Worm (Caenorhabditis elegans): ENCODE results near the gene drd-50.

DNA sequence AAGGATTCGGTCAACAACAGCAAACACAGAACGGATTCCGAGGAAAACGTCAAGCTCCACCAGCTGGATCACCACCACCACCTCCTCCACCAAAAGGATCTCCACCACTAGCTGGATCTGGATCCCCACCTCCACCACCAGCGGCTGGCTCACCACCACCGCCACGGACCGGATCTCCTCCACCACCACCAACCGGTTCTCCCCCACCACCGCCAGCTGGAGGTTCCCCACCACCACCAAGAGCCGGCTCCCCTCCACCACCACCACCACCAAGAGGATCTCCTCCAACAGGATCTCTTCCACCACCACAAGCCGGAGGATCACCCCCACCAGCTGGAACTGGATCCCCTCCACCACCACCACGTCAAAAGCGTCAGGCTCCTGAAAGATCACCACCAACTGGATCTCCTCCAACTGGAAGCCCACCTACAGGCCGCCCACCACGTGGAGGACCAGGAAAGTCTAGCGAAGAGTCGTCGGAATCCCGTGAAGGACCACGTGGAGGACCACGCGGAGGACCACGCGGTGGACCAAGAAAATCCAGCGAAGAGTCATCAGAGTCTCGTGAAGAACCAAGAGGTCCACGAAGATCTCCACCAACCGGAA is 40.7 kb upstream of the drd-50 start:
- TF ChIP-seq ceh-58 (GFP tag; IDR thresholded peaks at IDR 0.05) (no peak), D2030.7 (GFP tag; IDR thresholded peaks at IDR 0.05) (no peak), rpc-1 (optimal IDR thresholded peaks at IDR 0.05) (no peak), rpc-1 (tag; optimal IDR thresholded peaks at IDR 0.05) (no peak), aptf-2 (GFP tag; conservative IDR thresholded peaks at IDR 0.05) (no peak), ets-4 (GFP tag; optimal IDR thresholded peaks at IDR 0.05) (no peak), F49E8.2 (tag; optimal IDR thresholded peaks at IDR 0.05; ENCODE audit: insufficient read depth) (no peak), F33H1.4 (GFP tag; IDR thresholded peaks at IDR 0.05) (no peak), pha-4 (tag; optimal IDR thresholded peaks at IDR 0.05) (no peak), rcor-1 (GFP tag; IDR thresholded peaks at IDR 0.05) (no peak), K11D2.4 (GFP tag; IDR thresholded peaks at IDR 0.05) (no peak), F52B5.7 (tag; optimal IDR thresholded peaks at IDR 0.05) (no peak), nfyb-1 (GFP tag; IDR thresholded peaks at IDR 0.05) (no peak), ztf-18 (tag; optimal IDR thresholded peaks at IDR 0.05) (no peak), B0035.1 (tag; optimal IDR thresholded peaks at IDR 0.05) (no peak)
